ENCODE assay signal across 2 fruit fly cellular contexts in genomic region chr3L:9410754-9411423, dm6.
TF ChIP-seq lines count a peak whose summit lies in the region.

TSS of gene CG4022 (minus strand) at chr3L:9410832.
TSS of gene Cpsf5 (plus strand) at chr3L:9411038.

TF ChIP-seq in whole organism, embryonic, 481 proteins besides CTCF, POLR2A, EP300 and RAD21 (continued from another document and continues in another):
- TF ChIP-seq CG7786 (GFP tag; optimal IDR thresholded peaks at IDR 0.05; lab: Kevin White, UChicago), result peak; percentile 34
- peak; percentile 48; the same call in 1 of the 3 replicates for TF ChIP-seq CG16813 (GFP tag; IDR thresholded peaks at IDR 0.05; lab: Robert Waterston, UW; ENCODE audit: partially characterized antibody)
- peak; percentile 48 for TF ChIP-seq Bteb2 (GFP tag; optimal IDR thresholded peaks at IDR 0.05; lab: Kevin White, UChicago)
- peak; percentile 20 for TF ChIP-seq CG8089 (GFP tag; optimal IDR thresholded peaks at IDR 0.05; lab: Kevin White, UChicago)
- TF ChIP-seq CG6683 (GFP tag; optimal IDR thresholded peaks at IDR 0.05; lab: Kevin White, UChicago), result peak; percentile 53
- no peak for TF ChIP-seq TFAM (GFP tag; optimal IDR thresholded peaks at IDR 0.05; lab: Kevin White, UChicago)
- peak; percentile 38; the same call in 1 of the 2 replicates for TF ChIP-seq Rx (GFP tag; IDR thresholded peaks at IDR 0.05; lab: Robert Waterston, UW)
- peak; percentile 85 for TF ChIP-seq Hsf (GFP tag; optimal IDR thresholded peaks at IDR 0.05; lab: Kevin White, UChicago)
- TF ChIP-seq D19A (tag; optimal IDR thresholded peaks at IDR 0.05; lab: Kevin White, UChicago), result peak; percentile 52
- peak; percentile 85 for TF ChIP-seq Hmr (GFP tag; optimal IDR thresholded peaks at IDR 0.05; lab: Kevin White, UChicago)
- TF ChIP-seq CG33213 (GFP tag; optimal IDR thresholded peaks at IDR 0.05; lab: Kevin White, UChicago), result peak; percentile 52
- peak; percentile 87 for TF ChIP-seq fd3F (GFP tag; optimal IDR thresholded peaks at IDR 0.05; lab: Kevin White, UChicago)
- peak in 1 of 2 experiments; percentile 36 for TF ChIP-seq Eip74EF (GFP tag; optimal IDR thresholded peaks at IDR 0.05; lab: Kevin White, UChicago)
- TF ChIP-seq ewg (GFP tag; optimal IDR thresholded peaks at IDR 0.05; lab: Kevin White, UChicago), result peak; percentile 79
- peak; percentile 47 for TF ChIP-seq BtbVII (GFP tag; optimal IDR thresholded peaks at IDR 0.05; lab: Kevin White, UChicago)
- TF ChIP-seq CG2202 (tag; optimal IDR thresholded peaks at IDR 0.05; lab: Kevin White, UChicago), result peak; percentile 69
- TF ChIP-seq CG2129 (GFP tag; IDR thresholded peaks at IDR 0.05; lab: Robert Waterston, UW; ENCODE audit: partially characterized antibody), result no peak
- TF ChIP-seq sd (tag; optimal IDR thresholded peaks at IDR 0.05; lab: Kevin White, UChicago), result peak; percentile 47
- TF ChIP-seq CG13894 (tag; optimal IDR thresholded peaks at IDR 0.05; lab: Kevin White, UChicago), result no peak
- TF ChIP-seq stwl (tag; optimal IDR thresholded peaks at IDR 0.05; lab: Kevin White, UChicago), result peak; percentile 73
- TF ChIP-seq E2f1 (GFP tag; IDR thresholded peaks at IDR 0.05; lab: Robert Waterston, UW), result peak; percentile 79
- no peak for TF ChIP-seq CG14965 (GFP tag; optimal IDR thresholded peaks at IDR 0.05; lab: Kevin White, UChicago; ENCODE audit: borderline replicate concordance)
- TF ChIP-seq CG4404 (GFP tag; IDR thresholded peaks at IDR 0.05; lab: Robert Waterston, UW), result peak; percentile 76
- peak; percentile 23 for TF ChIP-seq CG4707 (GFP tag; optimal IDR thresholded peaks at IDR 0.05; lab: Kevin White, UChicago)
- peak; percentile 68 for TF ChIP-seq CG13287 (GFP tag; IDR thresholded peaks at IDR 0.05; lab: Robert Waterston, UW; ENCODE audit: partially characterized antibody)
- peak; percentile 82 for TF ChIP-seq CG9215 (GFP tag; IDR thresholded peaks at IDR 0.05; lab: Robert Waterston, UW)
- TF ChIP-seq chinmo (GFP tag; IDR thresholded peaks at IDR 0.05; lab: Robert Waterston, UW; ENCODE audit: partially characterized antibody), result 0 out of 4 replicates have a peak, but pooled peaks have one; percentile 26
- no peak for TF ChIP-seq z (GFP tag; IDR thresholded peaks at IDR 0.05; lab: Robert Waterston, UW)
- no peak for TF ChIP-seq NK7.1 (GFP tag; optimal IDR thresholded peaks at IDR 0.05; lab: Kevin White, UChicago)
- TF ChIP-seq CG15696 (tag; optimal IDR thresholded peaks at IDR 0.05; lab: Kevin White, UChicago), result peak; percentile 85
- TF ChIP-seq CG9609 (GFP tag; optimal IDR thresholded peaks at IDR 0.05; lab: Kevin White, UChicago), result peak; percentile 50
- TF ChIP-seq H15 (GFP tag; IDR thresholded peaks at IDR 0.05; lab: Robert Waterston, UW), result peak; percentile 69; the same call in 2 of the 3 replicates
- no peak; the same call in 1 of the 2 replicates for TF ChIP-seq dimm (GFP tag; IDR thresholded peaks at IDR 0.05; lab: Robert Waterston, UW)
- peak; percentile 84 for TF ChIP-seq dysf (GFP tag; IDR thresholded peaks at IDR 0.05; lab: Robert Waterston, UW)
- peak; percentile 78 for TF ChIP-seq CG7556 (GFP tag; optimal IDR thresholded peaks at IDR 0.05; lab: Kevin White, UChicago)
- peak; percentile 72 for TF ChIP-seq NFAT (GFP tag; IDR thresholded peaks at IDR 0.05; lab: Robert Waterston, UW)
- peak; percentile 91 for TF ChIP-seq nmo (GFP tag; optimal IDR thresholded peaks at IDR 0.05; lab: Kevin White, UChicago)
- TF ChIP-seq lov (optimal IDR thresholded peaks at IDR 0.05; lab: Kevin White, UChicago), result no peak
- TF ChIP-seq lov (GFP tag; IDR thresholded peaks at IDR 0.05; lab: Robert Waterston, UW), result peak; percentile 71; the same call in 2 of the 3 replicates
- peak; percentile 42 for TF ChIP-seq CG17802 (tag; optimal IDR thresholded peaks at IDR 0.05; lab: Kevin White, UChicago)
- TF ChIP-seq CG8944 (GFP tag; optimal IDR thresholded peaks at IDR 0.05; lab: Kevin White, UChicago), result peak; percentile 3
- peak; percentile 91 for TF ChIP-seq HmgZ (tag; optimal IDR thresholded peaks at IDR 0.05; lab: Kevin White, UChicago)
- TF ChIP-seq sob (GFP tag; IDR thresholded peaks at IDR 0.05; lab: Robert Waterston, UW), result peak; percentile 87
- peak; percentile 74 for TF ChIP-seq CG17359 (tag; optimal IDR thresholded peaks at IDR 0.05; lab: Kevin White, UChicago)
- no peak for TF ChIP-seq CG6813 (GFP tag; optimal IDR thresholded peaks at IDR 0.05; lab: Kevin White, UChicago)
- TF ChIP-seq CG31441 (GFP tag; IDR thresholded peaks at IDR 0.05; lab: Robert Waterston, UW), result peak; percentile 79
- TF ChIP-seq C15 (GFP tag; IDR thresholded peaks at IDR 0.05; lab: Robert Waterston, UW), result peak; percentile 79; the same call in 1 of the 3 replicates
- TF ChIP-seq dati (GFP tag; IDR thresholded peaks at IDR 0.05; lab: Robert Waterston, UW), result peak; percentile 25; the same call in 1 of the 2 replicates
- peak; percentile 80 for TF ChIP-seq CG10209 (GFP tag; optimal IDR thresholded peaks at IDR 0.05; lab: Kevin White, UChicago)
- TF ChIP-seq cwo (GFP tag; optimal IDR thresholded peaks at IDR 0.05; lab: Kevin White, UChicago), result peak; percentile 58
- peak; percentile 72 for TF ChIP-seq zfh2 (GFP tag; optimal IDR thresholded peaks at IDR 0.05; lab: Kevin White, UChicago)
- TF ChIP-seq Max (GFP tag; optimal IDR thresholded peaks at IDR 0.05; lab: Kevin White, UChicago), result peak; percentile 86
- no peak for TF ChIP-seq hbn (GFP tag; IDR thresholded peaks at IDR 0.05; lab: Robert Waterston, UW; ENCODE audit: partially characterized antibody)
- TF ChIP-seq pb (GFP tag; optimal IDR thresholded peaks at IDR 0.05; lab: Kevin White, UChicago), result peak; percentile 31
- 0 out of 3 replicates have a peak, but pooled peaks have one; percentile 55 for TF ChIP-seq CG7357 (GFP tag; IDR thresholded peaks at IDR 0.05; lab: Robert Waterston, UW)
- no peak for TF ChIP-seq Lim3 (GFP tag; IDR thresholded peaks at IDR 0.05; lab: Robert Waterston, UW)
- no peak for TF ChIP-seq psq (GFP tag; optimal IDR thresholded peaks at IDR 0.05; lab: Kevin White, UChicago)
- peak; percentile 44 for TF ChIP-seq Myb (GFP tag; optimal IDR thresholded peaks at IDR 0.05; lab: Kevin White, UChicago)
- no peak for TF ChIP-seq pan (optimal IDR thresholded peaks at IDR 0.05; lab: Kevin White, UChicago)
- peak in 1 of 2 experiments; percentile 86 for TF ChIP-seq pan (GFP tag; optimal IDR thresholded peaks at IDR 0.05 in 1 of 2, IDR thresholded peaks at IDR 0.05 in 1 of 2)
- TF ChIP-seq CG11696 (GFP tag; IDR thresholded peaks at IDR 0.05; lab: Robert Waterston, UW), result peak; percentile 61
- TF ChIP-seq CG3847 (GFP tag; IDR thresholded peaks at IDR 0.05; lab: Robert Waterston, UW), result peak; percentile 88
- no peak for TF ChIP-seq CG17612 (GFP tag; IDR thresholded peaks at IDR 0.05; lab: Robert Waterston, UW)

TF ChIP-seq in whole organism, prepupa, 60 proteins besides CTCF, POLR2A, EP300 and RAD21 (continued from another document):
- peak; percentile 79 for TF ChIP-seq CG15336 (GFP tag; IDR thresholded peaks at IDR 0.05; lab: Robert Waterston, UW)
- TF ChIP-seq Ets96B (tag; optimal IDR thresholded peaks at IDR 0.05; lab: Kevin White, UChicago), result peak; percentile 61
- peak; percentile 77 for TF ChIP-seq Sox102F (GFP tag; optimal IDR thresholded peaks at IDR 0.05; lab: Kevin White, UChicago)
- TF ChIP-seq esn (GFP tag; optimal IDR thresholded peaks at IDR 0.05; lab: Kevin White, UChicago), result peak; percentile 82
TF ChIP-seq in whole organism, prepupa: peak in this region for 44.
